Fruit fly (Drosophila melanogaster) Kc167 (cell line): ENCODE results near the gene THG.

ENCODE experiments used
- Myc ChIP-seq: fragments of >200 bp; optimal IDR thresholded peaks from 2 replicates; lab custom pipeline; 2017; ENCODE audit warnings: missing external identifiers
- Sin3A ChIP-seq: fragments of >200 bp; optimal IDR thresholded peaks from 2 replicates; lab custom pipeline; 2018; ENCODE audit warnings: missing external identifiers
- h ChIP-seq: fragments of >200 bp; optimal IDR thresholded peaks from 3 replicates; lab custom pipeline; 2018; ENCODE audit warnings: missing external identifiers
- insv ChIP-seq: fragments of >200 bp; optimal IDR thresholded peaks from 3 replicates; lab custom pipeline; 2018; ENCODE audit warnings: missing external identifiers
- psq ChIP-seq: fragments of >200 bp; optimal IDR thresholded peaks from 2 replicates; lab custom pipeline; 2017; ENCODE audit warnings: missing external identifiers
- ttk ChIP-seq: sonication (Bioruptor generic); optimal IDR thresholded peaks from 2 replicates; lab custom pipeline; 2017; ENCODE audit warnings: missing external identifiers

The THG gene

DNA sequence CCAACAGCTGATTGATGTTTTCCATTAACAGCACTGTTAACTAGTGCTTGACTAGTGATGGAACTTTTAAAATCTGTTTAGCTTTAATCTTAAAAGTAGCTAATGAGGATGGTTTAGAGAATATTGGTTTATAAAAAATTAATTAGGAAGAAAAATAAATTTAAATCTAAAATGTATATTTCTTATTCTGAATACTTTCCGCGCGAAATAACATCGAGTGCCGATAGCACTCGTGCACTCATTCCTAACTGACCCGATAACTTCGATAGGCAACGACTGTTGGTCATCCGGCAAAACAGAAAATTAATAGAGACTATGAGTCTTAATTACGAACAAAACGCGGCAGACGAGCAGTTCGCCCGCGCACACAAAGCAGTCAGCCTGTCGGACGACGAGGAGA, at the start of gene THG, which contains the start of gene Rnmt:
Gene THG (minus strand): TSS at position 22 of the 400 bp plus-strand sequence.
Gene Rnmt (plus strand): TSS at position 237 of the 400 bp plus-strand sequence.
- TF ChIP-seq h (no peak), Myc (lab: Kevin White, UChicago) (no peak), psq (no peak), Sin3A (no peak), ttk (lab: Kevin White, UChicago) (no peak), insv (lab: Kevin White, UChicago) (no peak)

DNA sequence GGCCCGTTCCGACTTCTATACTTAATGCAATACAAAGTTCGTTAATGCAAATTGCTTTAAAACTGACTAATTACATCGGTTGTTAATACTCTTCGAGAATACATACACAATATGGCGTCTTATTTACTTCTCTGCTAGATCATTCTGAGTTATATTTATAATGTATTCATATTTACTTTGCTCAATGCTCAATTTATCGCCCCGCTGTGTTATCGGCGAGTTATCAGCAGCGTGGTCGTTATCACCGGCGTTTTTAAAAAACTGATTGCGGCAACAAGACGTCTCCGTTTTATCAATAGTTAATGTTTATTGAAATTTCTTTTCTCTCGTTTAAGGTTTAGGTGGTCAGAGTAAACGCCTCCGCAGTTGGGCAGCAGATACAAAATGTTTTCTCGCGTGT, 49.5 kb upstream of the THG start:
- TF ChIP-seq psq (no peak), Sin3A (no peak), ttk (lab: Kevin White, UChicago) (no peak), Myc (lab: Kevin White, UChicago) (no peak), insv (lab: Kevin White, UChicago) (no peak), h (no peak)

DNA sequence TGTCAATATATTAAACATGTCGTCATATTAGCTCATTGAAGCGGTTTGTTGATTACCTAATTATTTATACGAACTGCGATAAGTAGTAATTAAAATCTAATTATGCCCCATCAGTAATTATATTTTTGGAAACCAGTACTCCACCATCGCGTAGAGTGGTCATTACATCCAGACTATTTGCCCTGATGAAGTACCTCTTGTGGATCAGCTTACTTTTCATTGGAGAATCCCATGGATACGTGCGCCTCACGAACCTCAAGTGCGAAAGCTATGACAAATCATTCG, 48.5 kb upstream of the THG start, which contains the start of gene CG33679:
Gene CG33679 (plus strand): TSS at position 186 of the 285 bp plus-strand sequence.
- no peak for TF ChIP-seq ttk (lab: Kevin White, UChicago)
- TF ChIP-seq Myc (lab: Kevin White, UChicago): no peak
- no peak for TF ChIP-seq psq
- no peak for TF ChIP-seq Sin3A
- TF ChIP-seq insv (lab: Kevin White, UChicago): no peak
- TF ChIP-seq h: no peak

DNA sequence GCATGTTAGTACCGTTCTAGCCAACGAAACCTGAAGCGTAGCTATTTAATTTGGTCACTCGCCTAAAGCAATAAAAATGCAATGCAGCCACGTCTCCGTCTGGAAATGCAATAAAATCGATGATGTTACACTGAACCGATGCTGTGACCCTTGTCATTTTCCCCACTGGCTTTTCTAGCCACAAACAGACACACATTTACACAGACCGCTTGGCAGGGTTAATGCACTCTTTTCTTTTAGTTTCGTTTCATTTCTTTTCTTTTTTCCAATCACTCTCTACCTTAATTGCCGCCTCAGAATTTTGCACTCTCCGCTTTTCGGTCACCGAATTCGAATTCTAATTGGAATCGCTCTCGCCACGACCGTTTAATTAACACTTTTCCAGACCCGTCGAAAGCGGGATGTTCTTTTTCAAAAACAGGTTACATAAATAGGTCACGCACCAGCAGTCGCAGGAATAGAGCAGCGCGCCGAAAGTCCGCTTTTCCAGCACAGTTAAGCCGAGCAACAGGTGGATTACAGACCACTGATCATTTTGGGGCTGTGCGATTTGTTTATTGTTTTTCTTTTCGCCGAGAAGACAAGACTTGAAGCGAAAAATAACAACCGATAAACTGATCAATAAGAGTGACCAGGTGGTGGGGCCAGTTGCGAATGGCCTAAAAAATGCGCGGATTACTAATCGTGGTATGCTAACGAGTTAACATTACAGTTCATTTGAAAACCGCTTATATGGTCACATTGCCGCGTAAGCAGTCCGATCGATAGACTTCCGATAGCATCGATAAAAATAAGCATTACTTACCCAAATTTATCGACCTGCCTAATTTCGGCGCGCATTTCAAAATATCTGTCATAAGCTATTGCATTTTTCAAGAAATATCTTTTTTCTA, 47.9 kb upstream of the THG start, which contains the start of gene ck:
Gene ck (minus strand): TSS at position 638 of the 893 bp plus-strand sequence.
- TF ChIP-seq insv (lab: Kevin White, UChicago) (no peak), Sin3A (no peak), Myc (lab: Kevin White, UChicago) (no peak), ttk (lab: Kevin White, UChicago) (no peak), h (no peak), psq (no peak)

DNA sequence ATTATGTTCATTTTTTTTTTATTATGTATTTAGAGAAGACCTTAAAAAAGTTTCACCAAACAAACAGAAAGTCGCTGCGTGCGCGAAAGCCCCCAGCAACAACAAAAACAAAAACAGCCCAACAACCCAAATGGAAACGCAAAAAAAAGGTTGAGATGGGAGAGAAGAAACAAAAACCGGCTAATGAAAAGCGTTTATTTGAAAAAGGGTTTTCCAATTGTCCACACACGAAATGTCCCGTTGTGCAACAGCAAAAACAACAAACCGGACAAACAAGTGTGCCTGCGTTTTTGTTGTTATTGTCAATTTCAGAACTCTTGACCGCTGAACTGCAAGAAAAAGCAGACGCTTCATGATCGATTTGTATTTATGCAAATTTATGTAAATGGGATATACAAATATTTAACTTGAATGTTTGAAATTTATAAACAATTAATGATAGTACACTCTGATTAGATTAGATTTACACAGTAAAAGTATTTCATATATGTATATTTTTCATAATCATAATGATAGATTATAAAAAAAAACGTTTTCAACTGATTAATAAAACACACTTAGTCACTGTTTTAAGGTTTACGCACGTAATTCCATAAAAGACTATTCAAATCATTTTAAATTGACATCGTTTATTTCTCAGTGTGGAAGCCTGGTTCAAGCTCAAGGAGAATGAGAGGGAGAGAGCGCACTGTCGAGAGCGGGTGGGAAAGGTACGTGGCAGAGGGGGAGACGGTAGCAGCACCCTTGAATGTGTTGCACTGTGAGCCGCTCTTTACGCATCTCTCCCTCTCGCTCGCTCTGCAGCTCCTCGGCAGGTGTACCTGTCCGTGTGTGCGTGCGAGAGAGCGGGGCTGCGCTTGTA, 47.1 kb upstream of the THG start:
- TF ChIP-seq ttk (lab: Kevin White, UChicago) (no peak), h (no peak), psq (no peak), Myc (lab: Kevin White, UChicago) (no peak)

DNA sequence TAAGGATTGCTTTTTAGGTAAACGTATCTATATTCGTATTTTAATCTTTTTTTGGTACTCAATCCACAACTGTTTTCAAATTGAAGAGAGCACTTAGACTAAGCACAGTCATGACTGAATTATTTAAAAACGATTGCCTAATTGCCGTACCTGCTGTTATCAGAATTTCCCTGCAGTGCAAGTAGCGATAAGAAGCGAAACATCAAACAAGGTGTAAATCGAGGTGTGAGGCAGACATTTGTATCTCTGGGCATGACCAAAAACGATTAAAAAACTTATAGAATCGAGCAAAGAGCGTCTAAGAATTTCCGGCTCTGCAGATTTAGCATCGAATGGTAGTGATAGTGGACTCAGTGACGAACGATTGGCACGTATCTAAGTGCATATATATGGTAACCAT, 45.6 kb upstream of the THG start:
- no peak for TF ChIP-seq Myc (lab: Kevin White, UChicago)
- TF ChIP-seq h: no peak
- TF ChIP-seq psq: no peak
- TF ChIP-seq ttk (lab: Kevin White, UChicago): no peak
- TF ChIP-seq Sin3A: no peak
- no peak for TF ChIP-seq insv (lab: Kevin White, UChicago)

DNA sequence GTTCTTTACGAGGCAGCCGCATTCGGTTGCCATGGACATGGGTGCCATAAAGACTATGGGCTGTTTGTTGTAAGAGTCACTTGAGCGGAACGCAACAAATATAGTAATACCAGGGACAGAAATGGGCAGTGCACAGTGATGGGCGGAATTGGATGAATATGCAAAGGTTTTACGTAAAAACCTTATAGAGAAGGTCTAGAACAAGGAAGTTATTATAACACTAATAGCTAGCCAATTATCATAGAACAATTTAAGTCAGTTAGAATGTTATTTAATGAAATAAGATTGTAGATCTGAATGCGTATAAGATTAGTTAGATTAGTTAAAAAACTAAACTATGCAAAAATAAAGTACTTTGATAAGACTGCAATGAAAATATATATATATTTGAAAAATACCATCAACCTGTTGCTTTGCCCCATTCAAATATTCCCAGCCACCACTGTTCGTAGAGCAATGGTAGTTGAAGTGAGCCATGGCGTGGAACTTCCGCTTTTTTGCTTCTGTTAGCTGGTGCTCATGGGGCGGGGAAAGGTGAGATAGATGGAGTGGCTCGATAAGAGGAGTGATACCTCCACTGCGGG, 43.4 kb upstream of the THG start:
- TF ChIP-seq Myc (lab: Kevin White, UChicago): no peak
- no peak for TF ChIP-seq insv (lab: Kevin White, UChicago)
- TF ChIP-seq psq: no peak
- TF ChIP-seq h: no peak
- no peak for TF ChIP-seq ttk (lab: Kevin White, UChicago)
- no peak for TF ChIP-seq Sin3A

DNA sequence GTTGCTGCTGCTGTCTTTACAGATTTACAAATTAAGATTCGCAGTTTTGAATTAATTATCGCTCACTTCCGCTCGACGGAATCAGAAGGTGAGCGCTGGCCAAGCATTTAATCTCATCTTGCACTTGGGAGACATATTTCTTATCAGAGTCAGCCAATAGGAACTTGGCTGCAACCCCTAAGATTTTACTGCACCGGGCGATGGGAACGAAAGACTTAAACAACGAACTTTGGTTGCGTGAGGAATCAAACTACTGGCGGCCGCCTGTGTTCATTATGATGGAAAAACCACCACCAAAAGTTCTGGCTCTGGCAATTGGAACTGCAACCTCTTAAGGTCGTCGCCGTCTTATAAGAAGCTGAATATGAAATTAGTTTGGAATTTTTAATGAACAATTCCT, 34.2 kb upstream of the THG start:
- TF ChIP-seq Sin3A: no peak
- TF ChIP-seq ttk (lab: Kevin White, UChicago): no peak
- TF ChIP-seq insv (lab: Kevin White, UChicago): no peak
- no peak for TF ChIP-seq psq
- TF ChIP-seq h: no peak
- TF ChIP-seq Myc (lab: Kevin White, UChicago): no peak

DNA sequence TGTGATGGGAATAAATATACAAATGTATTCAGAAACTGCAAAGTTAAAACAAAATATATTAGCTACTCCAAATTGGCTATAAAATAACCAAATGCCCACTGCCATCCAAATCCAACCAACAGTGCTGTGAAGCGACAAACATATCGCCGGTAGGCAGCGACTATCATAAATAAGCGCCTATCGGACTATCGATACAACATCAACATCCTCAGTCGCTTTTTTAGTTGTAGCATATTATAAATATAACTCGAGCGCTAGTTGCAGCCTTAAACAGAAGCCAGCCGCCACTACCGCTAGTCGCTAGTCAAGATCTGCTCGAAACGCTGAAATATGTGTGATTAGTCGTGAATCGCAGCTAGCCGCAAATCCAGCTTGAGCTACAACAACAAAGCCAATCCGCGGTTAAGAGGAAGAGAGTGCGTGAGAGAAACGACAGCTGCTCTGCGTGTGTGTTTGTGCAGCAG, 29.8 kb upstream of the THG start:
- TF ChIP-seq psq: no peak
- no peak for TF ChIP-seq insv (lab: Kevin White, UChicago)
- no peak for TF ChIP-seq Sin3A
- TF ChIP-seq h: no peak
- TF ChIP-seq Myc (lab: Kevin White, UChicago): no peak
- TF ChIP-seq ttk (lab: Kevin White, UChicago): no peak

DNA sequence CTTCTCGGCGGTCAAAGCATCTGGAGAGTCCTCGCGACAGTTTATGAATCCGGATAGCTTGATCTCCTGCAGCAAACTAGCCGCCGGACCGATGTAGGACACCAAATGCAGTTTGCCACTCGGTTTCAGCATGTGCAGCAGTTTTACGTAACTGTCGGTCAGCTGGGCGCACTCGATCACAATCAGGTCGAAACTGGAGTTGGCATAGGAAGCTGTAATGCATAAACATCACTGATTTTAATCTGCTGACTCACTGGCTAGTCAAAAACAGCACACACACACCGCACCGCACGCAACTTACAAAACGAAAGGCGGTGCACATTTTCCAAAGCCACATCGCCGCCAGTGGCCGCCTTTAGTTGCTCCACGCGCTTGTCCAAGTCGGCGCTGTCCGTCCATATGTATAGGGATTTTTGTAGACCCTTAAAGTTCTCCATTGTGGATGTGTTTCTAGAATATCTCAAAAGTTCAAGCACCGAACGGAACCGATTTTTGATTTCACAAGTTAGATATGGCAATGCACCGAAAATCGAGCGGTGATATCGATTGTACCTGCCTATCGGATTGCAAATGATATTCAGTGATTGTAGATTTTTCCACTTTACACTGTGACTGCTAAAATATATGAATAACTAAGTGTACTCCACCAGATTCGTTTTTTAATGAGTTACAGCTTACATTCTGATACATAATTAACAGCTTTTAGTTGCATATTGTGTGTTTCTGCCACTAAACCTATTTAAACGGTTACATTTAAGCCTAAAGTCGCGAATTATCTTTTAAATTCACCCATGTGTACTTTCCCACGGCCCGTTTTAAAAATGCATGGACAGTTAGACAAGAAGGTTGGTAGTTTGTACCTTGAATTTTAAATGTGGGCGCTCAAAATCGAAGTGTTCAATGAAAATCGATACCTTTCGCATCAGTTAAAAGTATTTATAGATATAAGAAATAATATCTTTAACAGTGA, 29.1 kb upstream of the THG start, which contains the start of gene CIAPIN1:
Gene CIAPIN1 (minus strand): TSS at position 523 of the 970 bp plus-strand sequence.
- no peak for TF ChIP-seq insv (lab: Kevin White, UChicago)
- TF ChIP-seq psq: no peak
- no peak for TF ChIP-seq ttk (lab: Kevin White, UChicago)

DNA sequence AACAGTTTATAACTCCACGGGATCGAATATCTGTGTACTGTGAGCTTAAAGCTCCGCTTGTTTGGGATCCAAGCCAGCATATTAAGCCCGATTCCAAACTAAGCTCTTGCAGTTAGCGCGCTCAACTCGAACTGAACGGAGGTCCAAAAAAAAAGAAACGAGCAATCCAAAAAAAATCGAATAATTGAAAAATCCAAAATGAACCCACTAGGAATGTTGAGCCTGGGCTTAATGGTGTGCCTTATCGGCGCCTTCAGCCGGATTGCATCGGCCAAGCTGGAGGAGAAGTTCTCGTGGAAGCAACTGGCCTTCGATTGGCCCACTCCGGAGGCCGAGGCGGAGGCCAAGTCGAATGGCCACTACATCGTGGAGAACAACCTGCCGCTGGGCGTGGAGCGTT, 25.8 kb upstream of the THG start, which contains the start of gene yellow-c:
Gene yellow-c (plus strand): TSS at position 29 of the 400 bp plus-strand sequence.
- TF ChIP-seq h: no peak
- no peak for TF ChIP-seq Myc (lab: Kevin White, UChicago)
- TF ChIP-seq psq: no peak
- no peak for TF ChIP-seq insv (lab: Kevin White, UChicago)
- TF ChIP-seq ttk (lab: Kevin White, UChicago): no peak
- TF ChIP-seq Sin3A: no peak
